Worm (Caenorhabditis elegans) whole organism, L1 larva: Measurements from ENCODE around the gene srbc-9.

Experiments used
- ceh-82 ChIP-seq, 3 experiments: fragments of 150-350 bp in 1 of 3; sonication (generic microtip) in 2 of 3; optimal IDR thresholded peaks; 2 replicates each; lab custom pipeline; 2014 to 2017; ENCODE audit warnings: missing biosample characterization in 3 of 3, missing genetic modification characterization in 3 of 3
- egl-27 ChIP-seq, 2 experiments: fragments of 150-350 bp in 1 of 2; sonication (generic microtip); optimal IDR thresholded peaks; 3 replicates each; lab custom pipeline; 2017 to 2018; ENCODE audit warnings: missing biosample characterization in 2 of 2, missing genetic modification characterization in 2 of 2, missing genetic modification reagents in 2 of 2
- fkh-10 ChIP-seq: sonication (generic microtip); optimal IDR thresholded peaks from 2 replicates; lab custom pipeline; 2017; ENCODE audit warnings: missing biosample characterization, missing genetic modification reagents, missing genetic modification characterization
- lin-39 ChIP-seq: fragments of 150-350 bp; optimal IDR thresholded peaks from 2 replicates; lab custom pipeline; 2014; ENCODE audit warnings: missing biosample characterization, missing genetic modification reagents, missing genetic modification characterization
- nhr-19 ChIP-seq: fragments of 200-800 bp; sonication (Bioruptor generic); conservative IDR thresholded peaks from 2 replicates; pipeline ENCODE4 v1.3.6; 2022; ENCODE audit warnings: missing genetic modification characterization, missing compliant biosample characterization
- nhr-28 ChIP-seq: fragments of 150-350 bp; optimal IDR thresholded peaks from 2 replicates; lab custom pipeline; 2014; ENCODE audit warnings: missing biosample characterization, missing genetic modification characterization
- sox-4 ChIP-seq: sonication (generic microtip); optimal IDR thresholded peaks from 2 replicates; lab custom pipeline; 2016; ENCODE audit warnings: missing genetic modification characterization, missing compliant biosample characterization
- sptf-1 ChIP-seq: fragments of 150-350 bp; optimal IDR thresholded peaks from 2 replicates; lab custom pipeline; 2014; ENCODE audit warnings: missing biosample characterization, missing genetic modification characterization
- xbp-1 ChIP-seq: sonication (generic microtip); optimal IDR thresholded peaks from 2 replicates; lab custom pipeline; 2016; ENCODE audit warnings: missing genetic modification characterization, missing compliant biosample characterization

DNA sequence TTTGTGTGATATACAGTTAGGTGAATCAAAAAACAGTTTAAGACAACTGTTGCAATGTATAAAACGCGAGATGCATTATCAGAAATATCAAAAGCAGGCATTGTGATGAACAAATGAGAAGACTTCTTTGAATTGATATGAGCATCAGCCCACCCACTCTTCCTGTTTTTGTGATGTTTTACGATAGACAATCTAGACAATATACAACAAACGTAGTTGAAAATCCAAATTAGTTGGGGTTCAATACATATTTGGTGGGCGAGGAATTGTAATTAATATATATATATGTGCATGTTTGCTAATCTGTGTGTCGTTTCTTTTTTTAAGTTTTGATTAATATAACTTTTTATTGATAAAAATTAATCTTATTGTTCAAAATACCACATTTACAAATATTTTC, 17.4 kb downstream of the srbc-9 start, which contains the start of gene str-28:
- TF ChIP-seq nhr-19 (GFP tag; lab: Robert Waterston, UW) (no peak), sptf-1 (no peak), xbp-1 (tag; lab: Kevin White, UChicago) (no peak), lin-39 (no peak), fkh-10 (no peak), nhr-28 (no peak), egl-27 (tag; optimal IDR thresholded peaks at IDR 0.05; lab: Kevin White, UChicago) (no peak), sox-4 (no peak), ceh-82 (tag; optimal IDR thresholded peaks at IDR 0.05; lab: Kevin White, UChicago) (no peak)
